ENCODE assay signal across 3 worm cellular contexts in the genomic region with DNA sequence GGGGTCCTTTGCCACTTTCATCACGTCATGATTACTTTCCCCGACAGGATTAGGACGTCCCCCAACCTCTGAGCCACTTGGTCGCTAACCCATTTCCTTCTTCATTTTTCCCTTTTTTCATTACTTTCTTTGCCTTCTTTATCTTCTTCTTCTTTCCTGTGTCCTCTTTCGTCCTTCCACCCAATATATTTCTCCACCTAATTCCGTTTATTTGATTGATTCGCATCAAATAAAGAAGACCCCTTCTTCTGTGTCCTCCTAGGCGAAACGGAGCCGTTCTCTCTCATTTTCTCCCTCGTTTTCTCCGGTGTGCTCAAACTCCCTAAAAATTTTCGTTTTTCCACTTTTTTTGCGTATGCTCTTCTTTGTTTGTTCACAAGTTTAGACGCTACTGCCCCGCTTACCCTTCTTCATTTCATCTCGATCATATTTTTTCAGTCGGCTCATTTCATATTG.
A peak's percentile ranks its signal among the peaks of the same experiment; 100 is the strongest.
TF ChIP-seq lines count a peak whose summit lies in the region.

A gene (plus strand): TSS at position 406 of the 456 bp plus-strand sequence.

TF ChIP-seq in whole organism, L1 larva, 84 proteins besides CTCF, POLR2A, EP300 and RAD21:
- TF ChIP-seq lin-35 (GFP tag; optimal IDR thresholded peaks at IDR 0.05; lab: Kevin White, UChicago) (no peak), lin-14 (GFP tag; optimal IDR thresholded peaks at IDR 0.05; lab: Kevin White, UChicago) (peak; percentile 22)

TF ChIP-seq in whole organism, late embryonic, 69 proteins besides CTCF, POLR2A, EP300 and RAD21:
- TF ChIP-seq tbx-2 (tag; optimal IDR thresholded peaks at IDR 0.05; lab: Kevin White, UChicago) = no peak
- no peak for TF ChIP-seq npax-4 (tag; optimal IDR thresholded peaks at IDR 0.05; lab: Kevin White, UChicago)
- no peak for TF ChIP-seq lim-6 (tag; optimal IDR thresholded peaks at IDR 0.05; lab: Kevin White, UChicago)
- TF ChIP-seq unc-42 (tag; optimal IDR thresholded peaks at IDR 0.05; lab: Kevin White, UChicago) = peak; percentile 57
- TF ChIP-seq tbx-7 (tag; optimal IDR thresholded peaks at IDR 0.05; lab: Kevin White, UChicago) = no peak
- TF ChIP-seq F13H6.1 (tag; optimal IDR thresholded peaks at IDR 0.05; lab: Kevin White, UChicago) = no peak
- no peak for TF ChIP-seq pha-4 (tag; optimal IDR thresholded peaks at IDR 0.05; lab: Kevin White, UChicago)

TF ChIP-seq in whole organism, mixed stage, embryonic, 35 proteins besides CTCF, POLR2A, EP300 and RAD21:
- no peak for TF ChIP-seq ceh-83 (GFP tag; optimal IDR thresholded peaks at IDR 0.05; lab: Kevin White, UChicago)
- TF ChIP-seq ces-1 (GFP tag; optimal IDR thresholded peaks at IDR 0.05; lab: Kevin White, UChicago) = peak; percentile 78
- no peak for TF ChIP-seq ztf-11 (tag; optimal IDR thresholded peaks at IDR 0.05; lab: Kevin White, UChicago)
- no peak for TF ChIP-seq elt-3 (tag; optimal IDR thresholded peaks at IDR 0.05; lab: Kevin White, UChicago)
- TF ChIP-seq cnd-1 (tag; optimal IDR thresholded peaks at IDR 0.05; lab: Kevin White, UChicago) = no peak
